Worm (Caenorhabditis elegans) whole organism, L4 larva: ENCODE data around the gene cyp-25A2.

Source experiments
- F10B5.3 ChIP-seq: sonication (generic microtip); optimal IDR thresholded peaks from 2 replicates; lab custom pipeline; 2016; ENCODE audit warnings: mild to moderate bottlenecking, missing genetic modification characterization, missing compliant biosample characterization
- F49E8.2 ChIP-seq: sonication (generic microtip); optimal IDR thresholded peaks from 2 replicates; lab custom pipeline; 2016; ENCODE audit warnings: missing compliant biosample characterization, mild to moderate bottlenecking, missing genetic modification characterization, borderline replicate concordance
- Y105C5A.15 ChIP-seq: fragments of 200-800 bp; sonication (Bioruptor generic); IDR thresholded peaks from 2 replicates; pipeline ENCODE4 v1.3.6; 2022; ENCODE audit warnings: missing genetic modification characterization, missing compliant biosample characterization
- ZK546.5 ChIP-seq, 2 experiments: sonication (generic microtip); optimal IDR thresholded peaks; 2 replicates each; lab custom pipeline; 2017; ENCODE audit warnings: missing biosample characterization in 2 of 2, missing genetic modification characterization in 2 of 2
- ama-1 ChIP-seq: fragments of 150-350 bp; optimal IDR thresholded peaks from 2 replicates; lab custom pipeline; 2014; ENCODE audit warnings: inconsistent platforms, mixed read lengths
- arid-1 ChIP-seq: fragments of 200-800 bp; sonication (Bioruptor generic); conservative IDR thresholded peaks from 2 replicates; pipeline ENCODE4 v1.3.6; 2022; ENCODE audit warnings: missing genetic modification reagents, missing genetic modification characterization, missing compliant biosample characterization
- ceh-20 ChIP-seq: fragments of 200-800 bp; sonication (Bioruptor generic); IDR thresholded peaks from 2 replicates; pipeline ENCODE4 v1.3.6; 2022; ENCODE audit warnings: missing genetic modification reagents, missing genetic modification characterization, missing compliant biosample characterization
- ceh-28 ChIP-seq: fragments of 150-350 bp; optimal IDR thresholded peaks from 2 replicates; lab custom pipeline; 2014; ENCODE audit warnings: missing biosample characterization, missing genetic modification reagents, missing genetic modification characterization
- ceh-44 ChIP-seq: fragments of 200-800 bp; sonication (Bioruptor generic); IDR thresholded peaks from 2 replicates; pipeline ENCODE4 v1.3.6; 2022; ENCODE audit warnings: missing genetic modification reagents, missing genetic modification characterization, missing compliant biosample characterization
- ceh-62 ChIP-seq: sonication (generic microtip); optimal IDR thresholded peaks from 2 replicates; lab custom pipeline; 2017; ENCODE audit warnings: missing biosample characterization, missing genetic modification characterization
- ces-1 ChIP-seq: fragments of 150-350 bp; sonication (generic microtip); optimal IDR thresholded peaks from 4 replicates; lab custom pipeline; 2014; ENCODE audit warnings: missing biosample characterization, missing genetic modification reagents, missing genetic modification characterization
- daf-19 ChIP-seq: fragments of 200-800 bp; sonication (Bioruptor generic); conservative IDR thresholded peaks from 2 replicates; pipeline ENCODE4 v1.3.6; 2022; ENCODE audit warnings: missing genetic modification characterization, missing compliant biosample characterization
- dmd-6 ChIP-seq: fragments of 200-800 bp; sonication (Bioruptor generic); IDR thresholded peaks from 2 replicates; pipeline ENCODE4 v1.3.6; 2022; ENCODE audit warnings: missing genetic modification reagents, missing genetic modification characterization, missing compliant biosample characterization
- dmd-8 ChIP-seq: fragments of 200-800 bp; sonication (Bioruptor generic); IDR thresholded peaks from 2 replicates; pipeline ENCODE4 v1.3.6; 2022; ENCODE audit warnings: missing genetic modification characterization, missing compliant biosample characterization
- dmd-9 ChIP-seq: fragments of 200-800 bp; sonication (Bioruptor generic); IDR thresholded peaks from 2 replicates; pipeline ENCODE4 v1.3.6; 2022; ENCODE audit warnings: missing genetic modification reagents, missing genetic modification characterization, missing compliant biosample characterization
- dpl-1 ChIP-seq: fragments of 150-350 bp; optimal IDR thresholded peaks from 2 replicates; lab custom pipeline; 2014; ENCODE audit warnings: missing biosample characterization, missing genetic modification reagents, missing genetic modification characterization
- duxl-1 ChIP-seq: sonication (generic microtip); optimal IDR thresholded peaks from 2 replicates; lab custom pipeline; 2016; ENCODE audit warnings: mild to moderate bottlenecking, missing genetic modification characterization, moderate library complexity, missing compliant biosample characterization; ENCODE audit not compliant: poor library complexity
- dve-1 ChIP-seq: sonication (generic microtip); optimal IDR thresholded peaks from 2 replicates; lab custom pipeline; 2017; ENCODE audit warnings: antibody characterized with exemption, mild to moderate bottlenecking, missing genetic modification characterization, missing compliant biosample characterization; ENCODE audit not compliant: insufficient read depth
- egl-27 ChIP-seq: sonication (generic microtip); optimal IDR thresholded peaks from 3 replicates; lab custom pipeline; 2017; ENCODE audit warnings: missing biosample characterization, missing genetic modification reagents, missing genetic modification characterization
- egl-43 ChIP-seq: fragments of 200-800 bp; sonication (Bioruptor generic); IDR thresholded peaks from 2 replicates; pipeline ENCODE4 v1.3.6; 2022; ENCODE audit warnings: missing genetic modification reagents, missing genetic modification characterization, missing compliant biosample characterization
- fkh-10 ChIP-seq: fragments of 150-350 bp; optimal IDR thresholded peaks from 2 replicates; lab custom pipeline; 2014; ENCODE audit warnings: missing biosample characterization, missing genetic modification reagents, missing genetic modification characterization
- jun-1 ChIP-seq: fragments of 150-350 bp; optimal IDR thresholded peaks from 2 replicates; lab custom pipeline; 2014; ENCODE audit warnings: missing biosample characterization, missing genetic modification reagents, missing genetic modification characterization
- lim-7 ChIP-seq: fragments of 200-800 bp; sonication (Bioruptor generic); IDR thresholded peaks from 2 replicates; pipeline ENCODE4 v1.3.6; 2022; ENCODE audit warnings: missing genetic modification characterization, missing compliant biosample characterization
- lin-15B ChIP-seq: fragments of 150-350 bp; sonication (generic microtip); optimal IDR thresholded peaks from 3 replicates; lab custom pipeline; 2014; ENCODE audit warnings: missing biosample characterization, missing genetic modification characterization
- lin-29 ChIP-seq: fragments of 200-800 bp; sonication (Bioruptor generic); IDR thresholded peaks from 2 replicates; pipeline ENCODE4 v1.3.6; 2022; ENCODE audit warnings: missing genetic modification reagents, missing genetic modification characterization, missing compliant biosample characterization
- lin-38 ChIP-seq: fragments of 200-800 bp; sonication (Bioruptor generic); IDR thresholded peaks from 2 replicates; pipeline ENCODE4 v1.3.6; 2022; ENCODE audit warnings: missing genetic modification reagents, missing genetic modification characterization, missing compliant biosample characterization
- lir-3 ChIP-seq: sonication (generic microtip); optimal IDR thresholded peaks from 2 replicates; lab custom pipeline; 2016; ENCODE audit warnings: mild to moderate bottlenecking, missing genetic modification characterization, missing compliant biosample characterization
- lsy-2 ChIP-seq, 2 experiments: fragments of 150-350 bp in 1 of 2; sonication (generic microtip) in 1 of 2; optimal IDR thresholded peaks; 2 replicates each; lab custom pipeline; 2014 to 2017; ENCODE audit warnings: missing biosample characterization in 2 of 2, missing genetic modification characterization in 2 of 2
- madf-5 ChIP-seq, 2 experiments: fragments of 200-800 bp; sonication (Bioruptor generic); IDR thresholded peaks; 2 replicates each; pipeline ENCODE4 v1.3.6; 2022; ENCODE audit warnings: missing compliant biosample characterization in 2 of 2, missing genetic modification characterization in 2 of 2
- madf-9 ChIP-seq: fragments of 200-800 bp; sonication (Bioruptor generic); conservative IDR thresholded peaks from 2 replicates; pipeline ENCODE4 v1.3.6; 2022; ENCODE audit warnings: missing genetic modification reagents, missing genetic modification characterization, missing compliant biosample characterization
- mdl-1 ChIP-seq, 2 experiments: fragments of 150-350 bp in 1 of 2; sonication (generic microtip) in 1 of 2; optimal IDR thresholded peaks; 2 replicates each; lab custom pipeline; 2014 to 2017; ENCODE audit warnings: missing biosample characterization in 2 of 2, missing genetic modification characterization in 2 of 2
- nhr-10 ChIP-seq: fragments of 150-350 bp; optimal IDR thresholded peaks from 2 replicates; lab custom pipeline; 2014; ENCODE audit warnings: missing biosample characterization, missing genetic modification characterization
- nhr-111 ChIP-seq: fragments of 200-800 bp; sonication (Bioruptor generic); optimal IDR thresholded peaks from 2 replicates; lab custom pipeline; 2018; ENCODE audit warnings: mild to moderate bottlenecking, missing genetic modification characterization, missing compliant biosample characterization
- nhr-25 ChIP-seq: sonication (generic microtip); optimal IDR thresholded peaks from 2 replicates; lab custom pipeline; 2017; ENCODE audit warnings: missing genetic modification characterization, mild to moderate bottlenecking, missing compliant biosample characterization, antibody characterized with exemption, moderate library complexity, borderline replicate concordance; ENCODE audit not compliant: insufficient read depth
- nhr-77 ChIP-seq: fragments of 150-350 bp; optimal IDR thresholded peaks from 2 replicates; lab custom pipeline; 2014; ENCODE audit warnings: missing biosample characterization, missing genetic modification characterization
- pha-4 ChIP-seq, 2 experiments: fragments of 150-350 bp in 1 of 2; fragments of 200-800 bp in 1 of 2; sonication (Bioruptor generic) in 1 of 2; IDR thresholded peaks in 1 of 2; optimal IDR thresholded peaks in 1 of 2; 2 replicates each; pipeline versions ENCODE4 v1.3.6 to Lab custom; 2014 to 2022; ENCODE audit warnings: missing genetic modification characterization in 2 of 2, missing genetic modification reagents in 2 of 2, missing biosample characterization in 1 of 2, missing compliant biosample characterization in 1 of 2
- set-16 ChIP-seq: fragments of 200-800 bp; sonication (Bioruptor generic); IDR thresholded peaks from 2 replicates; pipeline ENCODE4 v1.3.6; 2022; ENCODE audit warnings: missing genetic modification reagents, missing genetic modification characterization, missing compliant biosample characterization
- snpc-1.2 ChIP-seq: fragments of 200-800 bp; sonication (Bioruptor generic); IDR thresholded peaks from 2 replicates; pipeline ENCODE4 v1.3.6; 2022; ENCODE audit warnings: missing genetic modification reagents, missing genetic modification characterization, missing compliant biosample characterization
- tag-97 ChIP-seq: fragments of 200-800 bp; sonication (Bioruptor generic); IDR thresholded peaks from 2 replicates; pipeline ENCODE4 v1.3.6; 2022; ENCODE audit warnings: missing genetic modification characterization, missing compliant biosample characterization
- unc-39 ChIP-seq: sonication (generic microtip); optimal IDR thresholded peaks from 2 replicates; lab custom pipeline; 2017; ENCODE audit warnings: missing biosample characterization, missing genetic modification characterization
- zfp-2 ChIP-seq: sonication (generic microtip); optimal IDR thresholded peaks from 2 replicates; lab custom pipeline; 2016; ENCODE audit warnings: mild to moderate bottlenecking, missing genetic modification characterization, missing compliant biosample characterization

Gene cyp-25A2

DNA sequence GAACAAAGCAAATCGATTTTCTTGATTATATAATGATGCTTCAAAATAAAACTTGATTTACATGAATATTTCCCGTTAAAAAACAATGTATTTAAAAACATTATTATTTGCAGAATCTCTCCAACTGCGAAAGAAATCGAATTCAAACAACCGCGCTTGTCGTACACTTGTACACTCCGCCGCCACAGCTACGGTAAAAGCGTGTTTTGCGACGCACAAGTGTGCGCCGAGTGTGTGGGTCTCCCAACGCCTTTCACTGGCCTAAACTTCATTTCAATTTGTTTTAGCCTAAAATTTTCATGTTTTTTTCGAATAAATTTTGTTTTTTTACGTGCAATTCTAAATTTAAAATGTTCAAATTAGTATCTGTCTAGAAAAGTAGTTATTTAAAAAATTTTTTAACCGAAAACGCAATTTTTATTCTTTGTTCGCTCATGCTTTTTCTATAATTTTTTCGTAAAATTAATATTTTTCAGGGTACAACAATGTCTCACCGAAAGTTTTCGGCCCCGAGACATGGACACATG, 32.4 kb downstream of the cyp-25A2 start, which contains the start of gene rpl-3 (continued):
- TF ChIP-seq F49E8.2 (tag; lab: Kevin White, UChicago) (peak; percentile 98), dmd-6 (GFP tag; lab: Robert Waterston, UW) (peak; percentile 100), ama-1 (lab: Kevin White, UChicago) (peak; percentile 88), jun-1 (tag; lab: Kevin White, UChicago) (peak; percentile 99), ceh-28 (tag; lab: Kevin White, UChicago) (peak; percentile 92), duxl-1 (tag; lab: Kevin White, UChicago) (peak; percentile 98), nhr-10 (peak; percentile 100), madf-5 (GFP tag; IDR thresholded peaks at IDR 0.05; lab: Robert Waterston, UW) (peak; percentile 100), dmd-9 (GFP tag; lab: Robert Waterston, UW) (peak; percentile 99), egl-27 (tag; lab: Kevin White, UChicago) (no peak), tag-97 (GFP tag; lab: Robert Waterston, UW) (peak; percentile 99), nhr-25 (tag; lab: Kevin White, UChicago) (peak; percentile 99), dmd-8 (GFP tag; lab: Robert Waterston, UW) (peak; percentile 98)

DNA sequence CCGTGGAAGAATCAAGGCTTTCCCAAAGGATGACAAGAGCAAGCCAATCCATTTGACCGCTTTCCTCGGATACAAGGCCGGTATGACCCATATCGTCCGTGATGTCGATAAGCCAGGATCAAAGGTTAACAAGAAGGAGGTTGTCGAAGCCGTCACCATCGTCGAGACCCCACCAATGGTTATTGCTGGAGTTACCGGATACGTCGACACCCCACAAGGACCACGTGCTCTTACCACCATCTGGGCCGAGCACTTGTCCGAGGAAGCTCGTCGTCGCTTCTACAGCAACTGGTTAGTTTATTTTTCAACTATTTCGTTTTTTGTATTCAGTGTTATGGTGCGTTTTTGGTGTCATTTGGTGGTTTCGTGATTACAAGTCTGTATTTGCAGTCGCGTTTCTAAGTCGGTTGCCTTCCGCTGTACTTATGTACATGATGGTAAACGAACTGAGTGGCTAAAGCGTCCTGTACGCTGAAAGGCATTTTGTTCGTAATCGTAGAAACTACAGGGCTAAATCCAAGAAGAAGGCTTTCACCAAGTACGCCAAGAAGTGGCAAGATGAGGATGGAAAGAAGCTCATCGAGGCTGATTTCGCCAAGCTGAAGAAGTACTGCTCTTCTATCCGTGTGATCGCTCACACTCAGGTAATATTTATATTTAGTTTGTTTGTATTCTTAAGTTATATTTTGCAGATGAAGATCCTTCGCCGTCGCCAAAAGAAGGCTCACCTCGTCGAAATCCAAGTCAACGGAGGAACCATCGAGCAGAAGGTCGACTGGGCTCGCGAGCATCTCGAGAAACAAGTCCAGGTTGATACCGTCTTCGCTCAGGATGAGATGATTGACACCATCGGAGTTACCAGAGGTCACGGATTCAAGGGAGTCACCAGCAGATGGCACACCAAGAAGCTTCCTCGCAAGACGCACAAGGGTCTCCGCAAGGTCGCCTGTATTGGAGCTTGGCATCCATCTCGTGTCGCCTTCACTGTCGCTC, 33.2 kb downstream of the cyp-25A2 start:
- TF ChIP-seq daf-19 (GFP tag; lab: Robert Waterston, UW) (peak; percentile 81; the same call in 1 of the 2 replicates), egl-43 (peak; percentile 25; the same call in 1 of the 2 replicates), lim-7 (GFP tag; lab: Robert Waterston, UW) (peak; percentile 15; the same call in 1 of the 2 replicates), set-16 (GFP tag; lab: Robert Waterston, UW) (peak; percentile 62), madf-9 (GFP tag; lab: Robert Waterston, UW) (no peak), snpc-1.2 (GFP tag; lab: Robert Waterston, UW) (peak; percentile 56), nhr-111 (GFP tag; lab: Kevin White, UChicago) (no peak), lsy-2 (tag; optimal IDR thresholded peaks at IDR 0.05; lab: Kevin White, UChicago) (peak in 1 of 2 experiments; percentile 10), tag-97 (GFP tag; lab: Robert Waterston, UW) (no peak), jun-1 (tag; lab: Kevin White, UChicago) (no peak)

DNA sequence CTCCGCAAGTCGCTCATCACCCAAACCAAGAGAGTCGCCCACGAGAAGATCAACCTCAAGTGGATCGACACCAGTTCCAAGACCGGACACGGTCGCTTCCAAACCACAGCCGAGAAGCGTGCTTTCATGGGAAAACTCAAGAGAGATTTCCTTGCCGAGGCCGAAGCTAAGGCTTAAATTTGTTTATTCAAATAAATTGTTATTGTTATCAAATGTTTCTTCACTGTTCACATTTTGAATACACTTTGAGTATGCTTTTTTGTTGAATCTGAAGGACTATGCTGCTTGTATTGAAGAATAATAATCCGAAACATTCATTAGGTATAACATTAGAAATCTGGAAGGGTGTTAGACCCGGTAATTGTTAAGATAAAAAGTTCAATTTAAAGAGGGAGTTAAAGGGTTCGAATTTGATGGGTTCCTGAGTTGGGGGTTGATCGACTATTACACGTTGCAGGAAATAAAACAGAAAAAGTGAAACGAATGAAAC, 34.3 kb downstream of the cyp-25A2 start:
- peak; percentile 66; the same call in 1 of the 2 replicates for TF ChIP-seq arid-1 (GFP tag; lab: Robert Waterston, UW)
- no peak for TF ChIP-seq lir-3
- no peak for TF ChIP-seq duxl-1 (tag; lab: Kevin White, UChicago)
- peak; percentile 41 for TF ChIP-seq ces-1
- TF ChIP-seq madf-9 (GFP tag; lab: Robert Waterston, UW): peak; percentile 35; the same call in 1 of the 2 replicates
- no peak for TF ChIP-seq lin-29
- TF ChIP-seq dpl-1 (GFP tag; lab: Kevin White, UChicago): no peak
- TF ChIP-seq pha-4 (GFP tag; IDR thresholded peaks at IDR 0.05; lab: Robert Waterston, UW): peak; percentile 59
- TF ChIP-seq pha-4 (tag; optimal IDR thresholded peaks at IDR 0.05; lab: Kevin White, UChicago): no peak
- TF ChIP-seq ceh-44 (GFP tag; lab: Robert Waterston, UW): no peak
- peak; percentile 32 for TF ChIP-seq nhr-77 (tag; lab: Kevin White, UChicago)
- TF ChIP-seq dve-1 (tag; lab: Kevin White, UChicago): peak; percentile 49
- TF ChIP-seq lin-38 (GFP tag; lab: Robert Waterston, UW): peak; percentile 78
- peak; percentile 3; the same call in 1 of the 2 replicates for TF ChIP-seq egl-43
- no peak for TF ChIP-seq ZK546.5 (tag; optimal IDR thresholded peaks at IDR 0.05; lab: Kevin White, UChicago)
- TF ChIP-seq ceh-20 (GFP tag; lab: Robert Waterston, UW): no peak
- peak in 1 of 2 experiments; percentile 1 for TF ChIP-seq mdl-1 (tag; optimal IDR thresholded peaks at IDR 0.05; lab: Kevin White, UChicago)
- TF ChIP-seq F10B5.3 (tag; lab: Kevin White, UChicago): no peak
- TF ChIP-seq unc-39 (tag; lab: Kevin White, UChicago): no peak
- TF ChIP-seq ceh-28 (tag; lab: Kevin White, UChicago): no peak
- TF ChIP-seq fkh-10 (GFP tag; lab: Kevin White, UChicago): no peak
- TF ChIP-seq Y105C5A.15 (GFP tag; lab: Robert Waterston, UW): peak; percentile 27; the same call in 1 of the 2 replicates
- peak; percentile 4; the same call in 1 of the 2 replicates for TF ChIP-seq dmd-8 (GFP tag; lab: Robert Waterston, UW)
- TF ChIP-seq nhr-25 (tag; lab: Kevin White, UChicago): no peak
- no peak for TF ChIP-seq zfp-2 (tag; lab: Kevin White, UChicago)
- no peak for TF ChIP-seq lin-15B (tag; lab: Kevin White, UChicago)
- no peak for TF ChIP-seq ceh-62 (tag; lab: Kevin White, UChicago)
